Worm (Caenorhabditis elegans): ENCODE results near the gene F40F11.3.
A peak's percentile ranks its signal among the peaks of the same experiment; 100 is the strongest.

Gene F40F11.3

ce11 chrIV:11622336-11622735 lies 28.5 kb upstream of the F40F11.3 start:
- no peak for TF ChIP-seq lin-13 (tag; optimal IDR thresholded peaks at IDR 0.05)

- peak; percentile 15 for TF ChIP-seq zip-8 (tag; optimal IDR thresholded peaks at IDR 0.05)
- TF ChIP-seq nhr-2 (tag; optimal IDR thresholded peaks at IDR 0.05) = no peak
- no peak for TF ChIP-seq nhr-28 (tag; optimal IDR thresholded peaks at IDR 0.05)
- no peak for TF ChIP-seq mab-5 (tag; optimal IDR thresholded peaks at IDR 0.05)
Measured at ce11 chrIV:11620909-11621308, 27.1 kb upstream of the F40F11.3 start, which contains the start of gene dsl-5. dsl-5 (minus strand) TSS chrIV:11621009.

ce11 chrIV:11604909-11605308 lies 11.1 kb upstream of the F40F11.3 start, which contains the start of the genes ragc-1 and Y24F12A.1:
ragc-1 (minus strand) TSS chrIV:11604933.
Y24F12A.1 (plus strand) TSS chrIV:11605254.
- TF ChIP-seq elt-1 (tag; optimal IDR thresholded peaks at IDR 0.05; ENCODE audit: borderline replicate concordance, insufficient read depth) (peak; percentile 17), unc-39 (tag; optimal IDR thresholded peaks at IDR 0.05) (no peak), elt-3 (tag; optimal IDR thresholded peaks at IDR 0.05) (no peak), nhr-237 (tag; optimal IDR thresholded peaks at IDR 0.05) (peak; percentile 12), bed-3 (GFP tag; optimal IDR thresholded peaks at IDR 0.05) (peak; percentile 42), mep-1 (tag; optimal IDR thresholded peaks at IDR 0.05) (peak; percentile 75), ceh-39 (tag; optimal IDR thresholded peaks at IDR 0.05) (no peak), lin-13 (tag; optimal IDR thresholded peaks at IDR 0.05) (no peak), cnd-1 (tag; optimal IDR thresholded peaks at IDR 0.05) (no peak), mls-2 (tag; optimal IDR thresholded peaks at IDR 0.05) (no peak), ztf-11 (tag; optimal IDR thresholded peaks at IDR 0.05) (no peak), ces-1 (GFP tag; optimal IDR thresholded peaks at IDR 0.05) (peak; percentile 40), nhr-28 (tag; optimal IDR thresholded peaks at IDR 0.05) (no peak), sptf-1 (tag; optimal IDR thresholded peaks at IDR 0.05) (peak; percentile 58), nhr-2 (tag; optimal IDR thresholded peaks at IDR 0.05) (no peak), unc-62 (GFP tag; optimal IDR thresholded peaks at IDR 0.05) (no peak), nhr-12 (tag; optimal IDR thresholded peaks at IDR 0.05) (no peak), flh-1 (GFP tag; optimal IDR thresholded peaks at IDR 0.05) (peak; percentile 10), tbx-8 (GFP tag; optimal IDR thresholded peaks at IDR 0.05) (no peak), ceh-43 (GFP tag; optimal IDR thresholded peaks at IDR 0.05) (peak; percentile 69), M03D4.4 (tag; optimal IDR thresholded peaks at IDR 0.05) (peak; percentile 57), lsy-2 (tag; optimal IDR thresholded peaks at IDR 0.05) (peak; percentile 42), sem-2 (GFP tag; optimal IDR thresholded peaks at IDR 0.05) (peak; percentile 39), unc-120 (tag; optimal IDR thresholded peaks at IDR 0.05; ENCODE audit: poor library complexity, severe bottlenecking) (peak; percentile 19), ceh-83 (GFP tag; optimal IDR thresholded peaks at IDR 0.05) (no peak), pha-4 (tag; optimal IDR thresholded peaks at IDR 0.05) (peak; percentile 36), lin-32 (GFP tag; optimal IDR thresholded peaks at IDR 0.05) (no peak), snpc-4 (tag; optimal IDR thresholded peaks at IDR 0.05) (no peak), zip-8 (tag; optimal IDR thresholded peaks at IDR 0.05) (no peak), blmp-1 (tag; optimal IDR thresholded peaks at IDR 0.05) (no peak), nhr-76 (tag; optimal IDR thresholded peaks at IDR 0.05) (no peak), hlh-1 (tag; optimal IDR thresholded peaks at IDR 0.05) (peak; percentile 71), mab-5 (tag; optimal IDR thresholded peaks at IDR 0.05) (no peak), drap-1 (GFP tag; optimal IDR thresholded peaks at IDR 0.05) (no peak), ham-2 (GFP tag; optimal IDR thresholded peaks at IDR 0.05) (no peak)

- TF ChIP-seq sptf-1 (tag; optimal IDR thresholded peaks at IDR 0.05) = no peak
- TF ChIP-seq hlh-1 (tag; optimal IDR thresholded peaks at IDR 0.05) = no peak
- no peak for TF ChIP-seq M03D4.4 (tag; optimal IDR thresholded peaks at IDR 0.05)
- no peak for TF ChIP-seq ceh-39 (tag; optimal IDR thresholded peaks at IDR 0.05)
- TF ChIP-seq snpc-4 (tag; optimal IDR thresholded peaks at IDR 0.05) = no peak
- no peak for TF ChIP-seq ceh-43 (GFP tag; optimal IDR thresholded peaks at IDR 0.05)
- no peak for TF ChIP-seq unc-62 (GFP tag; optimal IDR thresholded peaks at IDR 0.05)
- TF ChIP-seq mab-5 (tag; optimal IDR thresholded peaks at IDR 0.05) = no peak
- TF ChIP-seq tbx-8 (GFP tag; optimal IDR thresholded peaks at IDR 0.05) = no peak
- TF ChIP-seq blmp-1 (tag; optimal IDR thresholded peaks at IDR 0.05) = no peak
- no peak for TF ChIP-seq drap-1 (GFP tag; optimal IDR thresholded peaks at IDR 0.05)
- TF ChIP-seq sem-2 (GFP tag; optimal IDR thresholded peaks at IDR 0.05) = no peak
- TF ChIP-seq unc-39 (tag; optimal IDR thresholded peaks at IDR 0.05) = no peak
- no peak for TF ChIP-seq unc-120 (tag; optimal IDR thresholded peaks at IDR 0.05; ENCODE audit: poor library complexity, severe bottlenecking)
- TF ChIP-seq lsy-2 (tag; optimal IDR thresholded peaks at IDR 0.05) = no peak
- no peak for TF ChIP-seq elt-3 (tag; optimal IDR thresholded peaks at IDR 0.05)
- TF ChIP-seq ces-1 (GFP tag; optimal IDR thresholded peaks at IDR 0.05) = no peak
Measured at ce11 chrIV:11603265-11603840, 9.6 kb upstream of the F40F11.3 start.
